Fruit fly (Drosophila melanogaster) whole organism, adult: ENCODE data around the gene Rhp.
A peak's percentile ranks its signal among the peaks of the same experiment; 100 is the strongest.

ENCODE experiments used
- CG11617 ChIP-seq: fragments of 200-800 bp; sonication (Bioruptor generic); optimal IDR thresholded peaks from 2 replicates; lab custom pipeline; 2017; ENCODE audit warnings: mild to moderate bottlenecking, missing biosample characterization, missing genetic modification reagents, missing genetic modification characterization
- CG12768 ChIP-seq: fragments of 200-800 bp; sonication (Bioruptor generic); optimal IDR thresholded peaks from 2 replicates; lab custom pipeline; 2017; ENCODE audit warnings: missing biosample characterization, missing genetic modification characterization, mild to moderate bottlenecking, moderate library complexity, missing genetic modification reagents
- CG1620 ChIP-seq: fragments of 200-800 bp; sonication (Bioruptor generic); optimal IDR thresholded peaks from 2 replicates; lab custom pipeline; 2016; ENCODE audit warnings: missing biosample characterization, missing genetic modification characterization
- CG5204 ChIP-seq: fragments of 200-800 bp; sonication (Bioruptor generic); optimal IDR thresholded peaks from 2 replicates; lab custom pipeline; 2016; ENCODE audit warnings: missing biosample characterization, missing genetic modification characterization
- CG7045 ChIP-seq: fragments of 200-800 bp; sonication (Bioruptor generic); optimal IDR thresholded peaks from 2 replicates; lab custom pipeline; 2017; ENCODE audit warnings: missing biosample characterization, mild to moderate bottlenecking, missing genetic modification characterization
- CG7101 ChIP-seq: fragments of 200-800 bp; sonication (Bioruptor generic); optimal IDR thresholded peaks from 2 replicates; lab custom pipeline; 2018; ENCODE audit warnings: missing biosample characterization, mild to moderate bottlenecking, missing genetic modification characterization, moderate library complexity
- Clk ChIP-seq: fragments of 200-800 bp; sonication (Bioruptor generic); optimal IDR thresholded peaks from 2 replicates; lab custom pipeline; 2017; ENCODE audit warnings: missing biosample characterization, missing genetic modification characterization
- Crg-1 ChIP-seq: fragments of 200-800 bp; sonication (Bioruptor generic); optimal IDR thresholded peaks from 2 replicates; lab custom pipeline; 2016; ENCODE audit warnings: missing biosample characterization, missing genetic modification characterization
- Hr96 ChIP-seq: fragments of 200-800 bp; sonication (Bioruptor generic); optimal IDR thresholded peaks from 2 replicates; lab custom pipeline; 2016; ENCODE audit warnings: missing biosample characterization, missing genetic modification characterization
- Mnt ChIP-seq: fragments of 200-800 bp; sonication (Bioruptor generic); optimal IDR thresholded peaks from 2 replicates; lab custom pipeline; 2016; ENCODE audit warnings: missing biosample characterization, mild to moderate bottlenecking, missing genetic modification characterization
- bab1 ChIP-seq: fragments of 200-800 bp; sonication (Bioruptor generic); optimal IDR thresholded peaks from 3 replicates; lab custom pipeline; 2019; ENCODE audit warnings: missing biosample characterization, mild to moderate bottlenecking, missing genetic modification characterization, moderate library complexity
- cic ChIP-seq: fragments of 200-800 bp; sonication (Bioruptor generic); optimal IDR thresholded peaks from 2 replicates; lab custom pipeline; 2017; ENCODE audit warnings: missing biosample characterization, mild to moderate bottlenecking, missing genetic modification characterization, moderate library complexity
- kay ChIP-seq: fragments of 200-800 bp; sonication (Bioruptor generic); peaks from one replicate; lab custom pipeline; 2016; ENCODE audit warnings: missing biosample characterization, missing genetic modification characterization, borderline replicate concordance
- ovo ChIP-seq: fragments of 200-800 bp; sonication (Bioruptor generic); optimal IDR thresholded peaks from 2 replicates; lab custom pipeline; 2016; ENCODE audit warnings: missing biosample characterization, missing genetic modification characterization
- pad ChIP-seq: fragments of 200-800 bp; sonication (Bioruptor generic); optimal IDR thresholded peaks from 3 replicates; lab custom pipeline; 2017; ENCODE audit warnings: missing biosample characterization, missing genetic modification characterization, mild to moderate bottlenecking, moderate library complexity, missing genetic modification reagents
- tj ChIP-seq: fragments of 200-800 bp; sonication (Bioruptor generic); optimal IDR thresholded peaks from 3 replicates; lab custom pipeline; 2017; ENCODE audit warnings: missing biosample characterization, mild to moderate bottlenecking, missing genetic modification characterization, moderate library complexity
- toe ChIP-seq: fragments of 200-800 bp; sonication (Bioruptor generic); optimal IDR thresholded peaks from 2 replicates; lab custom pipeline; 2016; ENCODE audit warnings: missing biosample characterization, missing genetic modification characterization

The Rhp gene

dm6 chrX:15746682-15747196 lies 42.0 kb upstream of the Rhp start:
- TF ChIP-seq CG11617 (no peak), Hr96 (no peak), CG5204 (GFP tag; lab: Kevin White, UChicago) (no peak), kay (peak; percentile 88), tj (GFP tag; lab: Kevin White, UChicago) (no peak), ovo (GFP tag; lab: Kevin White, UChicago) (no peak), toe (GFP tag; lab: Kevin White, UChicago) (no peak), Mnt (GFP tag; lab: Kevin White, UChicago) (peak; percentile 4)

DNA sequence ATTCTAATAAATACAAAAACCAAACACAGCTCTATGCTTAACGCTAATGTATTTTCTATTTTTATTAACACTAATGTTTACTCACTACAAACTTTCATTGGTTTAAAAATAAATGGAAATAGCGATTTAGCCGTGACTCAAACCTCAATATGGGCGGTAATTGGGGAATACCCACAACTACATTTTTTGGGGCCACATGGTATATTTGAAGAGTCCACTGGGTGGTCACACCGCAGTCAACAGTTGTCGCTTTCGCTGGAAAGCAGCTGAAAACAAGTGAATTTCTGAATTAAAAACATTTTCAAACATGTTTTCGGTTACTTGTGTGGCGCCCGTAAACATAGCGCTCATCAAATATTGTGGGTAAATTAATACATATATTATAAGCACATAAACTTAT lies 39.8 kb upstream of the Rhp start, which contains the start of gene Mvd:
Gene Mvd (plus strand): TSS at position 222 of the 400 bp plus-strand sequence.
- TF ChIP-seq Mnt (GFP tag; lab: Kevin White, UChicago) (peak; percentile 85), CG7101 (tag; lab: Kevin White, UChicago) (peak; percentile 4), CG1620 (GFP tag; lab: Kevin White, UChicago) (peak; percentile 37), toe (GFP tag; lab: Kevin White, UChicago) (no peak), kay (peak; percentile 93), CG5204 (GFP tag; lab: Kevin White, UChicago) (no peak), bab1 (GFP tag; lab: Kevin White, UChicago) (peak; percentile 68), ovo (GFP tag; lab: Kevin White, UChicago) (peak; percentile 2)

DNA sequence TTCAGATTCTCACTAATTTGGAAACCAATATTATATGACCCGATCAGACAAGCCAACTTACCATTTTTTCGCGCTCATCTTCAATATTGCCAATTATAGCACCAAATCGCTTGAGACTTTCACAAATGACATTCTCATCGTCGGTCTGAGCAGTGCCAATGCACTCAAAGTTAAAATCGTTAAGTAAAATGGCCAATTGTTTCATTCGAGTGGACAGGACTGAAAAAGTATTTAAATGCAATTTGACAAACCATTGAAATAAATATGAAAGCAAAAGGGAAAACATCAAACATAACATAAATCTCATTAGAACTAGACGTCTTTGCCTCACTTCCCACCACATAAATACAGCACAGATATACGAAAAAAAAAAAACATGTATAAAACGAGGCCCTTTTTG lies 32.7 kb upstream of the Rhp start, which contains the start of gene CG8260:
Gene CG8260 (plus strand): TSS at position 301 of the 400 bp plus-strand sequence.
- TF ChIP-seq CG7045 (GFP tag; lab: Kevin White, UChicago): no peak
- TF ChIP-seq tj (GFP tag; lab: Kevin White, UChicago): no peak
- TF ChIP-seq Mnt (GFP tag; lab: Kevin White, UChicago): no peak
- TF ChIP-seq toe (GFP tag; lab: Kevin White, UChicago): no peak
- TF ChIP-seq cic (GFP tag; lab: Kevin White, UChicago): no peak
- no peak for TF ChIP-seq ovo (GFP tag; lab: Kevin White, UChicago)
- TF ChIP-seq Crg-1 (GFP tag; lab: Kevin White, UChicago): no peak
- TF ChIP-seq bab1 (GFP tag; lab: Kevin White, UChicago): no peak
- no peak for TF ChIP-seq pad (GFP tag; lab: Kevin White, UChicago)
- no peak for TF ChIP-seq CG12768

DNA sequence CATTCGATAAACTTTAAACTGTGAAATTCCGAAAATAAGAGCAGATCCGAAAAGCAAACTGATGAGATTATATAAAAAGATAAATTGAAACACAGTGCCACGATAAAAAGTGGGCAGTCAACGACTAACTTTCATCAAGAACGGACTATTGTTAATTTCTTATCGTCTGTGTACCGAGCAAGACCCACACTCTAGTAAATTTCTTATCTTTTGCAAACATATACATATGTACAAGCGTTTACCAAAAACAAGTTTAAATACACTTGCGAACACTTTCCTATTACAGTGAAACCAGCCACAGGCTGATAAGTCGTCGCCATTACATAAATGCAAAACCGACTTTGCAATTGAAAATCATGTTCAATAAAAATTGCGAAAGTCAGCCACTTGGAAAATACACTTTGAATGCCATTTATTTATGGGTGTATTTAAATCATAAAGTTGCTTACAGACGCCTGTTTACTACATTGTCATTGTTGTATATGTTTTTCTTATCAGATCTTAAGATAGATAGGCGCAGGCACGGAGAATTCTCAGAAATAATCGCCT lies 29.9 kb upstream of the Rhp start:
- TF ChIP-seq CG12768: no peak
- TF ChIP-seq Mnt (GFP tag; lab: Kevin White, UChicago): peak; percentile 22
- TF ChIP-seq Crg-1 (GFP tag; lab: Kevin White, UChicago): peak; percentile 5
- TF ChIP-seq cic (GFP tag; lab: Kevin White, UChicago): peak; percentile 26
- TF ChIP-seq kay: peak; percentile 47
- no peak for TF ChIP-seq CG5204 (GFP tag; lab: Kevin White, UChicago)
- no peak for TF ChIP-seq Clk (GFP tag; lab: Kevin White, UChicago)
- TF ChIP-seq CG1620 (GFP tag; lab: Kevin White, UChicago): no peak
- TF ChIP-seq CG7101 (tag; lab: Kevin White, UChicago): peak; percentile 32

DNA sequence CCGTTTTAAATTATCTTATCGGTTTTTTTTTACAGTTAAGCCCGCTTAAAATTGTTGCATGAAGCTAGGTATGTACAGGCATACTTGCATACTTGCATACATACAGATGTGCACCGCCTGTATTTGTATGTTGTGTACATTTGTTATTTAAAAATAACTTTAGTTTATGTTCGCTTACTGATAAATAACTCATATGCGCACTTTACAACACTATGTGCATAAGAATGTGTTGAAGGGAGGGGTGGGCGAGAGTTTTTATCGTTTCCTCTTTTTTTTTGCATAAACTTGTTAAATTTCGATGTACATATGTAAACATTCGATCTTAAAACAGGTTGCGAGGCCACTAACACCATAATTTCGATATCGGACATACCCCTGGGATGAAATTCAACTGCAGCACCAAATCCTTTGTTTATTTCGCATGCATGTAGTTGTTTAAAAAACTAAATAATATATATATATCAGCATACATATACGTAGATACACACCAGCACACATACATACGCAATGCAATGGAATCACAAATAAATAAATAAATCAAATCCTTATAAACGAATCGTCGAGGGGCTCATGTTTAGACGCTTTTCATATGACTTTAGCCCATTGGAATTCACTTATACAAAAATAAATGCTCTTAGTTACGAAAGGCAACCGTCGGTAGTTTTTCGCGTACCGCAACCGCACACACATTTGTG lies 28.8 kb upstream of the Rhp start:
- TF ChIP-seq kay (no peak), tj (GFP tag; lab: Kevin White, UChicago) (peak; percentile 27)

DNA sequence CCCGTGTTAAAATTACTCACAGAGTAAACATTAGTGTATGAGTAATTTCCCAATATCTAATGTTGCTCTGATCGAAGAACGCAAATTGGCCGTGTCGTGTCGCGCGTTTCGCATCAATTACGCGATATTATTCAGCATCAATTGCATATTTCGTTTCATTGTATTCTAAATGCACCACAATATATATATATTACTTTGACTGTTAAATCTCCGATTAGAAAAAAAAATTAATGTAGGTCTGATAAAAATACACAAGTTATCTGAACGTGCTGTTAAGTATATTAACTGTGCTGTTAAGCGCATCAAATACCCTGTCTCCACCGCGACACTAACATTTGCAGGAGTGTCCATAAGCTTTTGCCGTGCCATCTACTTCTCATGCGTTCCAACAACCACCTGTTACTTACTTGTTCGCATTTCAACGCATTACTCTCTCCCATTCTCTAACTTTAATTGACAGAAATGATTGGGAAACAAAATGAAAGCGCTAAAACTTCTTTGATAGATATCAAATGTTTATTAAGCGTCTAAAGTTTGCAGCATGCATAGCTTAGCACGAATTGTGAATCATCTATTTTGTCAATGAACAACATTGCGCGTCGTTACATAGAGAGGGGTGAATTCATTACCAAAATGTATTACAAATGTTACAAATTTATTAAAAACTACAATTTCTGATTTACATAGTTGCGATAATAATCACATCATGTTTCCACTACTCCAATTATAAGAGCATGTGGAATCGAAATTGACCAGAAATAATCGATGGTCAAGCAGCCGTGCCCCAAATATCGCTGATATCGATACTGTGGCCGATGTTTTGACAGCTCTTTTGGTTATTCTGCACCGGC lies 28.0 kb upstream of the Rhp start, which contains the start of the genes Graf and mRpL3:
Gene Graf (minus strand): TSS at position 287 of the 851 bp plus-strand sequence.
Gene mRpL3 (plus strand): TSS at position 802 of the 851 bp plus-strand sequence.
- no peak for TF ChIP-seq CG12768
- TF ChIP-seq bab1 (GFP tag; lab: Kevin White, UChicago): peak; percentile 6
- TF ChIP-seq kay: peak; percentile 97
- peak; percentile 3 for TF ChIP-seq pad (GFP tag; lab: Kevin White, UChicago)

dm6 chrX:15761298-15761640 lies 27.4 kb upstream of the Rhp start:
- no peak for TF ChIP-seq ovo (GFP tag; lab: Kevin White, UChicago)
- TF ChIP-seq CG1620 (GFP tag; lab: Kevin White, UChicago): no peak
- no peak for TF ChIP-seq cic (GFP tag; lab: Kevin White, UChicago)
- peak; percentile 45 for TF ChIP-seq kay
- peak; percentile 23 for TF ChIP-seq Mnt (GFP tag; lab: Kevin White, UChicago)
- no peak for TF ChIP-seq Hr96
